Worm (Caenorhabditis elegans) whole organism, young adult: Measurements from ENCODE around the gene rpi-2.

ENCODE experiments used
- F33H1.4 ChIP-seq: fragments of 200-800 bp; sonication (Bioruptor generic); IDR thresholded peaks from 2 replicates; pipeline ENCODE4 v1.3.6; 2022; ENCODE audit warnings: missing genetic modification reagents, missing genetic modification characterization, missing compliant biosample characterization
- F52B5.7 ChIP-seq: sonication (generic microtip); optimal IDR thresholded peaks from 2 replicates; lab custom pipeline; 2016; ENCODE audit warnings: mild to moderate bottlenecking, missing genetic modification characterization, missing compliant biosample characterization
- Y53F4B.3 ChIP-seq: fragments of 200-800 bp; sonication (Bioruptor generic); IDR thresholded peaks from 2 replicates; pipeline ENCODE4 v1.3.6; 2022; ENCODE audit warnings: missing genetic modification reagents, missing genetic modification characterization, missing compliant biosample characterization
- aptf-2 ChIP-seq: fragments of 200-800 bp; sonication (Bioruptor generic); conservative IDR thresholded peaks from 2 replicates; pipeline ENCODE4 v1.3.6; 2022; ENCODE audit warnings: missing genetic modification reagents, missing genetic modification characterization, missing compliant biosample characterization
- attf-5 ChIP-seq: fragments of 200-800 bp; sonication (Bioruptor generic); optimal IDR thresholded peaks from 2 replicates; lab custom pipeline; 2018; ENCODE audit warnings: mild to moderate bottlenecking, missing genetic modification characterization, missing compliant biosample characterization
- bed-1 ChIP-seq: fragments of 200-800 bp; sonication (Bioruptor generic); IDR thresholded peaks from 2 replicates; pipeline ENCODE4 v1.3.6; 2022; ENCODE audit warnings: missing genetic modification reagents, missing genetic modification characterization, missing compliant biosample characterization
- cebp-1 ChIP-seq, 2 experiments: fragments of 200-800 bp in 1 of 2; sonication (Bioruptor generic) in 1 of 2; sonication (generic microtip) in 1 of 2; IDR thresholded peaks in 1 of 2; optimal IDR thresholded peaks in 1 of 2; 2 replicates each; pipeline versions ENCODE4 v1.3.6 to Lab custom; 2017 to 2022; ENCODE audit warnings: missing compliant biosample characterization in 2 of 2, missing genetic modification characterization in 2 of 2, mild to moderate bottlenecking in 1 of 2, missing genetic modification reagents in 1 of 2, moderate library complexity in 1 of 2
- ceh-27 ChIP-seq: fragments of 200-800 bp; sonication (Bioruptor generic); optimal IDR thresholded peaks from 2 replicates; lab custom pipeline; 2018; ENCODE audit warnings: mild to moderate bottlenecking, missing genetic modification characterization, moderate library complexity, missing compliant biosample characterization
- ceh-40 ChIP-seq: fragments of 200-800 bp; sonication (Bioruptor generic); IDR thresholded peaks from 2 replicates; pipeline ENCODE4 v1.3.6; 2022; ENCODE audit warnings: missing genetic modification characterization, missing compliant biosample characterization
- ceh-58 ChIP-seq: fragments of 200-800 bp; sonication (Bioruptor generic); IDR thresholded peaks from 2 replicates; pipeline ENCODE4 v1.3.6; 2022; ENCODE audit warnings: missing genetic modification characterization, missing compliant biosample characterization
- die-1 ChIP-seq: sonication (generic microtip); optimal IDR thresholded peaks from 2 replicates; lab custom pipeline; 2016; ENCODE audit warnings: missing genotype, mild to moderate bottlenecking, missing genetic modification characterization, missing compliant biosample characterization
- egl-18 ChIP-seq: fragments of 200-800 bp; sonication (Bioruptor generic); IDR thresholded peaks from 2 replicates; pipeline ENCODE4 v1.3.6; 2022; ENCODE audit warnings: missing genetic modification reagents, missing genetic modification characterization, missing compliant biosample characterization
- ekl-4 ChIP-seq: fragments of 200-800 bp; sonication (Bioruptor generic); IDR thresholded peaks from 2 replicates; pipeline ENCODE4 v1.3.6; 2022; ENCODE audit warnings: missing genetic modification reagents, missing genetic modification characterization, missing compliant biosample characterization
- hlh-26 ChIP-seq: fragments of 200-800 bp; sonication (Bioruptor generic); conservative IDR thresholded peaks from 2 replicates; pipeline ENCODE4 v1.3.6; 2022; ENCODE audit warnings: missing genetic modification reagents, missing genetic modification characterization, missing compliant biosample characterization
- hmg-1.2 ChIP-seq: fragments of 200-800 bp; sonication (Bioruptor generic); IDR thresholded peaks from 2 replicates; pipeline ENCODE4 v1.3.6; 2022; ENCODE audit warnings: missing genetic modification reagents, missing genetic modification characterization, missing compliant biosample characterization
- hrde-1 ChIP-seq: sonication (generic microtip); optimal IDR thresholded peaks from 2 replicates; lab custom pipeline; 2016; ENCODE audit warnings: missing genetic modification characterization, mild to moderate bottlenecking, missing compliant biosample characterization, moderate library complexity, missing genotype, missing genetic modification reagents, borderline replicate concordance
- hsf-1 ChIP-seq: fragments of 200-800 bp; sonication (Bioruptor generic); IDR thresholded peaks from 2 replicates; pipeline ENCODE4 v1.3.6; 2022; ENCODE audit warnings: missing genetic modification reagents, missing genetic modification characterization, missing compliant biosample characterization
- lin-26 ChIP-seq: fragments of 200-800 bp; sonication (Bioruptor generic); IDR thresholded peaks from 2 replicates; pipeline ENCODE4 v1.3.6; 2022; ENCODE audit warnings: missing genetic modification reagents, missing genetic modification characterization, missing compliant biosample characterization
- lin-54 ChIP-seq: fragments of 200-800 bp; sonication (Bioruptor generic); optimal IDR thresholded peaks from 2 replicates; lab custom pipeline; 2018; ENCODE audit warnings: mild to moderate bottlenecking, missing genetic modification characterization, missing compliant biosample characterization
- lir-1 ChIP-seq: fragments of 200-800 bp; sonication (Bioruptor generic); conservative IDR thresholded peaks from 2 replicates; pipeline ENCODE4 v1.3.6; 2022; ENCODE audit warnings: missing genetic modification reagents, missing genetic modification characterization, missing compliant biosample characterization
- madf-6 ChIP-seq: fragments of 200-800 bp; sonication (Bioruptor generic); IDR thresholded peaks from 2 replicates; pipeline ENCODE4 v1.3.6; 2022; ENCODE audit warnings: missing genetic modification reagents, missing genetic modification characterization, missing compliant biosample characterization
- mcd-1 ChIP-seq: fragments of 200-800 bp; sonication (Bioruptor generic); IDR thresholded peaks from 2 replicates; pipeline ENCODE4 v1.3.6; 2022; ENCODE audit warnings: missing genetic modification reagents, missing genetic modification characterization, missing compliant biosample characterization
- mel-28 ChIP-seq: sonication (generic microtip); optimal IDR thresholded peaks from 2 replicates; lab custom pipeline; 2016; ENCODE audit warnings: borderline replicate concordance, mild to moderate bottlenecking, missing genetic modification characterization, missing compliant biosample characterization
- mxl-1 ChIP-seq: sonication (generic microtip); optimal IDR thresholded peaks from 2 replicates; lab custom pipeline; 2016; ENCODE audit warnings: missing genetic modification characterization, missing compliant biosample characterization
- nfya-1 ChIP-seq: sonication (generic microtip); optimal IDR thresholded peaks from 2 replicates; lab custom pipeline; 2017; ENCODE audit warnings: antibody characterized with exemption, missing compliant biosample characterization, missing genetic modification characterization, borderline replicate concordance; ENCODE audit not compliant: insufficient read depth
- nfyb-1 ChIP-seq: fragments of 200-800 bp; sonication (Bioruptor generic); IDR thresholded peaks from 2 replicates; pipeline ENCODE4 v1.3.6; 2022; ENCODE audit warnings: missing genetic modification reagents, missing genetic modification characterization, missing compliant biosample characterization
- nhr-120 ChIP-seq: fragments of 200-800 bp; sonication (Bioruptor generic); IDR thresholded peaks from 2 replicates; pipeline ENCODE4 v1.3.6; 2022; ENCODE audit warnings: missing genetic modification characterization, missing compliant biosample characterization
- nhr-90 ChIP-seq: sonication (generic microtip); optimal IDR thresholded peaks from 2 replicates; lab custom pipeline; 2016; ENCODE audit warnings: missing genotype, mild to moderate bottlenecking, missing genetic modification characterization, missing compliant biosample characterization
- pbrm-1 ChIP-seq: fragments of 200-800 bp; sonication (Bioruptor generic); IDR thresholded peaks from 2 replicates; pipeline ENCODE4 v1.3.6; 2022; ENCODE audit warnings: missing genetic modification reagents, missing genetic modification characterization, missing compliant biosample characterization
- pha-4 ChIP-seq: fragments of 150-350 bp; sonication (generic microtip); optimal IDR thresholded peaks from 2 replicates; lab custom pipeline; 2014; ENCODE audit warnings: missing biosample characterization, missing genetic modification reagents, missing genetic modification characterization
- rcor-1 ChIP-seq: fragments of 200-800 bp; sonication (Bioruptor generic); IDR thresholded peaks from 2 replicates; pipeline ENCODE4 v1.3.6; 2022; ENCODE audit warnings: missing genetic modification reagents, missing genetic modification characterization, missing compliant biosample characterization
- rec-8 ChIP-seq, 2 experiments: sonication (generic microtip); optimal IDR thresholded peaks; 2 replicates each; lab custom pipeline; 2016; ENCODE audit warnings: mild to moderate bottlenecking in 2 of 2, missing genetic modification characterization in 2 of 2, missing genetic modification reagents in 2 of 2, missing genotype in 2 of 2, missing biosample characterization in 1 of 2, missing compliant biosample characterization in 1 of 2, moderate library complexity in 1 of 2
- rpc-1 ChIP-seq, 2 experiments: fragments of 150-350 bp in 1 of 2; sonication (generic microtip) in 1 of 2; optimal IDR thresholded peaks; 2 replicates each; lab custom pipeline; 2014 to 2018; ENCODE audit warnings: missing biosample characterization in 1 of 2, missing genetic modification characterization in 1 of 2, missing genetic modification reagents in 1 of 2, missing genotype in 1 of 2
- snpc-1.1 ChIP-seq: sonication (generic microtip); optimal IDR thresholded peaks from 2 replicates; lab custom pipeline; 2017; ENCODE audit warnings: missing genetic modification characterization, mild to moderate bottlenecking, missing compliant biosample characterization, antibody characterized with exemption, moderate library complexity, missing genotype, missing genetic modification reagents; ENCODE audit not compliant: insufficient read depth
- xnd-1 ChIP-seq: sonication (generic microtip); optimal IDR thresholded peaks from 2 replicates; lab custom pipeline; 2016; ENCODE audit warnings: missing genotype, missing genetic modification reagents, missing genetic modification characterization, missing compliant biosample characterization
- ztf-18 ChIP-seq: sonication (generic microtip); optimal IDR thresholded peaks from 2 replicates; lab custom pipeline; 2016; ENCODE audit warnings: missing genotype, mild to moderate bottlenecking, missing genetic modification characterization, missing compliant biosample characterization
- ztf-25 ChIP-seq: fragments of 200-800 bp; sonication (Bioruptor generic); IDR thresholded peaks from 2 replicates; pipeline ENCODE4 v1.3.6; 2022; ENCODE audit warnings: missing genetic modification reagents, missing genetic modification characterization, missing compliant biosample characterization

The rpi-2 gene

DNA sequence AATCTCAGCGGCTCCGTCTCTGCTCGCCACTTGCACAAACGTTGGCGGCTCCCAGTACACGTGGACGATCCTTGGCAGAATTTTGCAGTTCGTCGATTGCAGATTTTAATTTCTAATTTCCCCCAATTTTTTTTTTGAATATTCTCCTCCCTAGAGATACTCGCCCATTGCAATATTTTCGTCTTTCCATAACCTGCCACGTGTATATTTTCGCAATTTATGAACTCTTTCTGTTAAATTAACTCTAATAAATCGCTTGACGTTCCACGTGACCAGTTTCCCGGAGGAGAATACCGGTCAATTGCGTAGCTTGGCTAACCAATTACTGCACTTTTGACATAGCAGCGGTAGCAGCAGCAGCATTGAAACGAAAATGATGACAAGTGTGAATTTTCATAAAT, 2.6 kb upstream of the rpi-2 start (continued):
- TF ChIP-seq hlh-26 (GFP tag; lab: Robert Waterston, UW) = no peak
- peak; percentile 34 for TF ChIP-seq die-1 (tag; lab: Kevin White, UChicago)
- TF ChIP-seq bed-1 (GFP tag; lab: Robert Waterston, UW) = no peak
- TF ChIP-seq rec-8 (tag; optimal IDR thresholded peaks at IDR 0.05; lab: Kevin White, UChicago) = no peak
- no peak; the same call in 1 of the 2 replicates for TF ChIP-seq rcor-1 (GFP tag; lab: Robert Waterston, UW)
- TF ChIP-seq nfya-1 (tag; lab: Kevin White, UChicago) = no peak
- TF ChIP-seq mel-28 (tag; lab: Kevin White, UChicago) = no peak
- TF ChIP-seq mcd-1 (GFP tag; lab: Robert Waterston, UW) = no peak; the same call in 1 of the 2 replicates
- no peak for TF ChIP-seq rpc-1 (optimal IDR thresholded peaks at IDR 0.05; lab: Kevin White, UChicago)
- no peak for TF ChIP-seq rpc-1 (tag; optimal IDR thresholded peaks at IDR 0.05; lab: Kevin White, UChicago)
- TF ChIP-seq pha-4 (tag; lab: Kevin White, UChicago) = no peak
- TF ChIP-seq lir-1 (GFP tag; lab: Robert Waterston, UW) = no peak
- TF ChIP-seq snpc-1.1 (tag; lab: Kevin White, UChicago) = no peak
- peak; percentile 64; the same call in 1 of the 2 replicates for TF ChIP-seq lin-26 (GFP tag; lab: Robert Waterston, UW)
- TF ChIP-seq egl-18 = no peak
- TF ChIP-seq ceh-40 (GFP tag; lab: Robert Waterston, UW) = no peak
- no peak for TF ChIP-seq ztf-25 (GFP tag; lab: Robert Waterston, UW)
- no peak for TF ChIP-seq ztf-18 (tag; lab: Kevin White, UChicago)
- no peak for TF ChIP-seq mxl-1 (tag; lab: Kevin White, UChicago)
- TF ChIP-seq hrde-1 (tag; lab: Kevin White, UChicago) = peak; percentile 70
- TF ChIP-seq aptf-2 (GFP tag; lab: Robert Waterston, UW) = no peak
- TF ChIP-seq ekl-4 = peak; percentile 76
- TF ChIP-seq pbrm-1 (GFP tag; lab: Robert Waterston, UW) = 0 out of 2 replicates have a peak, but pooled peaks have one; percentile 6
- TF ChIP-seq hmg-1.2 (GFP tag; lab: Robert Waterston, UW) = peak; percentile 40
- peak; percentile 54 for TF ChIP-seq madf-6
- TF ChIP-seq Y53F4B.3 (GFP tag; lab: Robert Waterston, UW) = no peak
- peak; percentile 52 for TF ChIP-seq F52B5.7 (tag; lab: Kevin White, UChicago)
- TF ChIP-seq hsf-1 (GFP tag; lab: Robert Waterston, UW) = peak; percentile 67
- TF ChIP-seq ceh-58 (GFP tag; lab: Robert Waterston, UW) = no peak
- TF ChIP-seq nhr-90 (tag; lab: Kevin White, UChicago) = no peak
- TF ChIP-seq attf-5 (GFP tag; lab: Kevin White, UChicago) = peak; percentile 18
- TF ChIP-seq nhr-120 (GFP tag; lab: Robert Waterston, UW) = no peak
- no peak for TF ChIP-seq ceh-27 (GFP tag; lab: Kevin White, UChicago)
- peak; percentile 40 for TF ChIP-seq F33H1.4
- no peak for TF ChIP-seq cebp-1 (GFP tag; IDR thresholded peaks at IDR 0.05; lab: Robert Waterston, UW)
- TF ChIP-seq cebp-1 (tag; optimal IDR thresholded peaks at IDR 0.05; lab: Kevin White, UChicago) = peak; percentile 48
- TF ChIP-seq lin-54 (GFP tag; lab: Kevin White, UChicago) = peak; percentile 55
- no peak for TF ChIP-seq xnd-1 (tag; lab: Kevin White, UChicago)
- TF ChIP-seq nfyb-1 (GFP tag; lab: Robert Waterston, UW) = peak; percentile 61; the same call in 1 of the 2 replicates
- TF ChIP-seq, all 124 proteins: peak for 37
